Worm (Caenorhabditis elegans) whole organism, young adult: Measurements from ENCODE around the gene C34F6.10.

Source experiments
- B0019.2 ChIP-seq: fragments of 200-800 bp; sonication (Bioruptor generic); conservative IDR thresholded peaks from 2 replicates; pipeline ENCODE4 v1.3.6; 2022; ENCODE audit warnings: missing genetic modification reagents, missing genetic modification characterization, missing compliant biosample characterization
- ama-1 ChIP-seq, 3 experiments: fragments of 150-350 bp in 1 of 3; sonication (generic microtip) in 2 of 3; optimal IDR thresholded peaks; 2 replicates each; lab custom pipeline; 2014 to 2018; ENCODE audit warnings: missing biosample characterization in 2 of 3, missing genetic modification characterization in 2 of 3, missing genetic modification reagents in 2 of 3
- aptf-2 ChIP-seq: fragments of 200-800 bp; sonication (Bioruptor generic); conservative IDR thresholded peaks from 2 replicates; pipeline ENCODE4 v1.3.6; 2022; ENCODE audit warnings: missing genetic modification reagents, missing genetic modification characterization, missing compliant biosample characterization
- attf-5 ChIP-seq: fragments of 200-800 bp; sonication (Bioruptor generic); optimal IDR thresholded peaks from 2 replicates; lab custom pipeline; 2018; ENCODE audit warnings: mild to moderate bottlenecking, missing genetic modification characterization, missing compliant biosample characterization
- chd-7 ChIP-seq: sonication (generic microtip); optimal IDR thresholded peaks from 2 replicates; lab custom pipeline; 2016; ENCODE audit warnings: mild to moderate bottlenecking, missing genetic modification characterization, moderate library complexity, missing compliant biosample characterization
- egl-18 ChIP-seq: fragments of 200-800 bp; sonication (Bioruptor generic); IDR thresholded peaks from 2 replicates; pipeline ENCODE4 v1.3.6; 2022; ENCODE audit warnings: missing genetic modification reagents, missing genetic modification characterization, missing compliant biosample characterization
- fkh-3 ChIP-seq: sonication (generic microtip); optimal IDR thresholded peaks from 2 replicates; lab custom pipeline; 2016; ENCODE audit warnings: mild to moderate bottlenecking, missing genetic modification characterization, missing compliant biosample characterization
- sea-2 ChIP-seq: fragments of 200-800 bp; sonication (Bioruptor generic); IDR thresholded peaks from 2 replicates; pipeline ENCODE4 v1.3.6; 2022; ENCODE audit warnings: missing genetic modification characterization, missing compliant biosample characterization
- snpc-1.1 ChIP-seq: sonication (generic microtip); optimal IDR thresholded peaks from 2 replicates; lab custom pipeline; 2017; ENCODE audit warnings: missing genetic modification characterization, mild to moderate bottlenecking, missing compliant biosample characterization, antibody characterized with exemption, moderate library complexity, missing genotype, missing genetic modification reagents; ENCODE audit not compliant: insufficient read depth
- tbp1 ChIP-seq: fragments of 200-800 bp; sonication (Bioruptor generic); optimal IDR thresholded peaks from 2 replicates; lab custom pipeline; 2018; ENCODE audit warnings: mild to moderate bottlenecking, missing genetic modification characterization, missing compliant biosample characterization
- unc-130 ChIP-seq: sonication (generic microtip); optimal IDR thresholded peaks from 2 replicates; lab custom pipeline; 2016; ENCODE audit warnings: missing genetic modification reagents, missing genetic modification characterization, missing compliant biosample characterization
- unc-62 ChIP-seq: fragments of 150-350 bp; optimal IDR thresholded peaks from 2 replicates; lab custom pipeline; 2014; ENCODE audit warnings: missing biosample characterization, missing genetic modification reagents, missing genetic modification characterization

- no peak for TF ChIP-seq ama-1 (optimal IDR thresholded peaks at IDR 0.05; lab: Kevin White, UChicago)
- TF ChIP-seq ama-1 (GFP tag; optimal IDR thresholded peaks at IDR 0.05; lab: Kevin White, UChicago) = no peak
- TF ChIP-seq fkh-3 (tag; lab: Kevin White, UChicago) = no peak
- no peak for TF ChIP-seq B0019.2 (GFP tag; lab: Robert Waterston, UW)
- TF ChIP-seq attf-5 = no peak
- TF ChIP-seq tbp1 (GFP tag; lab: Kevin White, UChicago) = no peak
- TF ChIP-seq snpc-1.1 = no peak
- TF ChIP-seq chd-7 (tag; lab: Kevin White, UChicago) = no peak
- no peak for TF ChIP-seq unc-130
- no peak for TF ChIP-seq aptf-2 (GFP tag; lab: Robert Waterston, UW)
- TF ChIP-seq unc-62 = no peak
- TF ChIP-seq sea-2 (GFP tag; lab: Robert Waterston, UW) = no peak
- no peak for TF ChIP-seq egl-18 (GFP tag; lab: Robert Waterston, UW)
Measured at ce11 chrX:11248083-11248482, 7.6 kb upstream of the C34F6.10 start.
